Fruit fly (Drosophila melanogaster) whole organism, embryonic: ENCODE data around the gene CG31792.
A peak's percentile ranks its signal among the peaks of the same experiment; 100 is the strongest.

Experiments
- CG11093 ChIP-seq: fragments of 200-800 bp; sonication (Bioruptor generic); IDR thresholded peaks from 3 replicates; pipeline ENCODE4 v1.3.6; 2022; ENCODE audit warnings: missing biosample characterization, missing genetic modification characterization
- CG11456 ChIP-seq: fragments of 200-800 bp; sonication (Bioruptor generic); IDR thresholded peaks from 3 replicates; pipeline ENCODE4 v1.3.6; 2022; ENCODE audit warnings: missing biosample characterization, missing genetic modification characterization
- CG11560 ChIP-seq: fragments of 200-800 bp; sonication (Bioruptor generic); IDR thresholded peaks from 3 replicates; pipeline ENCODE4 v1.3.6; 2022; ENCODE audit warnings: missing biosample characterization, missing genetic modification characterization
- CG11695 ChIP-seq: fragments of 200-800 bp; sonication (Bioruptor generic); IDR thresholded peaks from 3 replicates; pipeline ENCODE4 v1.3.6; 2022; ENCODE audit warnings: missing biosample characterization, missing genetic modification characterization
- CG11696 ChIP-seq: fragments of 200-800 bp; sonication (Bioruptor generic); IDR thresholded peaks from 2 replicates; pipeline ENCODE4 v1.3.6; 2022; ENCODE audit warnings: missing biosample characterization, missing genetic modification characterization
- CG12071 ChIP-seq: fragments of 200-800 bp; sonication (Bioruptor generic); optimal IDR thresholded peaks from 3 replicates; lab custom pipeline; 2018; ENCODE audit warnings: missing biosample characterization, mild to moderate bottlenecking, missing genetic modification characterization
- CG12391 ChIP-seq: fragments of 200-800 bp; sonication (Bioruptor generic); optimal IDR thresholded peaks from 3 replicates; lab custom pipeline; 2018; ENCODE audit warnings: missing biosample characterization, mild to moderate bottlenecking, missing genetic modification characterization, moderate library complexity
- CG14441 ChIP-seq: fragments of 200-800 bp; sonication (Bioruptor generic); IDR thresholded peaks from 2 replicates; pipeline ENCODE4 v1.3.6; 2022; ENCODE audit warnings: missing biosample characterization, missing genetic modification characterization
- CG15696 ChIP-seq: fragments of 200-800 bp; sonication (Bioruptor generic); optimal IDR thresholded peaks from 2 replicates; lab custom pipeline; 2019; ENCODE audit warnings: missing biosample characterization, mild to moderate bottlenecking, missing genetic modification characterization, moderate library complexity
- CG17612 ChIP-seq: fragments of 200-800 bp; sonication (Bioruptor generic); IDR thresholded peaks from 2 replicates; pipeline ENCODE4 v1.3.6; 2022; ENCODE audit warnings: missing biosample characterization, missing genetic modification characterization
- CG1792 ChIP-seq: fragments of 200-800 bp; sonication (Bioruptor generic); optimal IDR thresholded peaks from 2 replicates; lab custom pipeline; 2016; ENCODE audit warnings: missing biosample characterization, missing genetic modification characterization
- CG18262 ChIP-seq: fragments of 200-800 bp; optimal IDR thresholded peaks from 3 replicates; lab custom pipeline; 2019; ENCODE audit warnings: missing biosample characterization, mild to moderate bottlenecking, missing genetic modification characterization, moderate library complexity
- CG2120 ChIP-seq: fragments of 200-800 bp; sonication (Bioruptor generic); optimal IDR thresholded peaks from 3 replicates; lab custom pipeline; 2016; ENCODE audit warnings: missing biosample characterization, missing genetic modification characterization
- CG2678 ChIP-seq: fragments of 200-800 bp; sonication (Bioruptor generic); optimal IDR thresholded peaks from 3 replicates; lab custom pipeline; 2019; ENCODE audit warnings: missing biosample characterization, mild to moderate bottlenecking, missing genetic modification characterization, moderate library complexity
- CG31365 ChIP-seq: fragments of 200-800 bp; sonication (Bioruptor generic); optimal IDR thresholded peaks from 2 replicates; lab custom pipeline; 2018; ENCODE audit warnings: missing biosample characterization, mild to moderate bottlenecking, missing genetic modification characterization
- CG31388 ChIP-seq: fragments of 200-800 bp; sonication (Bioruptor generic); optimal IDR thresholded peaks from 2 replicates; lab custom pipeline; 2016; ENCODE audit warnings: missing biosample characterization, missing genetic modification characterization
- CG3281 ChIP-seq: fragments of 200-800 bp; sonication (Bioruptor generic); optimal IDR thresholded peaks from 3 replicates; lab custom pipeline; 2017; ENCODE audit warnings: missing biosample characterization, mild to moderate bottlenecking, missing genetic modification characterization
- CG34376 ChIP-seq: fragments of 200-800 bp; sonication (Bioruptor generic); optimal IDR thresholded peaks from 2 replicates; lab custom pipeline; 2018; ENCODE audit warnings: missing biosample characterization, mild to moderate bottlenecking, missing genetic modification characterization
- CG3838 ChIP-seq: fragments of 200-800 bp; sonication (Bioruptor generic); optimal IDR thresholded peaks from 3 replicates; lab custom pipeline; 2016; ENCODE audit warnings: missing biosample characterization, missing genetic modification characterization
- CG4404 ChIP-seq: fragments of 200-800 bp; sonication (Bioruptor generic); IDR thresholded peaks from 2 replicates; pipeline ENCODE4 v1.3.6; 2022; ENCODE audit warnings: missing biosample characterization, missing genetic modification characterization
- CG7786 ChIP-seq: fragments of 200-800 bp; sonication (Bioruptor generic); optimal IDR thresholded peaks from 2 replicates; lab custom pipeline; 2016; ENCODE audit warnings: missing biosample characterization, missing genetic modification characterization
- CTCF ChIP-seq: fragments of 200-800 bp; sonication (Bioruptor generic); optimal IDR thresholded peaks from 2 replicates; lab custom pipeline; 2017; ENCODE audit warnings: missing biosample characterization, mild to moderate bottlenecking, missing genetic modification characterization, moderate library complexity
- D19B ChIP-seq: fragments of 200-800 bp; sonication (Bioruptor generic); optimal IDR thresholded peaks from 2 replicates; lab custom pipeline; 2017; ENCODE audit warnings: missing biosample characterization, mild to moderate bottlenecking, missing genetic modification characterization
- Dfd ChIP-seq, 2 experiments: fragments of >200 bp; optimal IDR thresholded peaks; 2 replicates each; lab custom pipeline; 2017; ENCODE audit warnings: missing biosample characterization in 2 of 2, missing genetic modification characterization in 2 of 2
- Doc2 ChIP-seq: fragments of 200-800 bp; sonication (Bioruptor generic); IDR thresholded peaks from 2 replicates; pipeline ENCODE4 v1.3.6; 2022; ENCODE audit warnings: missing biosample characterization, missing genetic modification characterization
- Gug ChIP-seq: fragments of 200-800 bp; sonication (Bioruptor generic); IDR thresholded peaks from 4 replicates; pipeline ENCODE4 v1.3.6; 2022; ENCODE audit warnings: missing biosample characterization, missing genetic modification characterization
- HHEX ChIP-seq: fragments of 200-800 bp; sonication (Bioruptor generic); optimal IDR thresholded peaks from 3 replicates; lab custom pipeline; 2017; ENCODE audit warnings: missing biosample characterization, mild to moderate bottlenecking, missing genetic modification characterization, missing genetic modification reagents
- HLH54F ChIP-seq: fragments of 200-800 bp; sonication (Bioruptor generic); optimal IDR thresholded peaks from 3 replicates; lab custom pipeline; 2016; ENCODE audit warnings: missing biosample characterization, missing genetic modification characterization
- Hr51 ChIP-seq, 2 experiments: fragments of 200-800 bp; sonication (Bioruptor generic); optimal IDR thresholded peaks; 2 replicates in 1 of 2; 3 replicates in 1 of 2; lab custom pipeline; 2016 to 2018; ENCODE audit warnings: missing biosample characterization in 2 of 2, missing genetic modification characterization in 2 of 2, mild to moderate bottlenecking in 1 of 2, moderate library complexity in 1 of 2
- Lim3 ChIP-seq: fragments of 200-800 bp; sonication (Bioruptor generic); IDR thresholded peaks from 2 replicates; pipeline ENCODE4 v1.3.6; 2022; ENCODE audit warnings: missing biosample characterization, missing genetic modification characterization
- Lpt ChIP-seq: fragments of >200 bp; optimal IDR thresholded peaks from 2 replicates; lab custom pipeline; 2018; ENCODE audit warnings: missing biosample characterization, missing genetic modification characterization
- Nf-YB ChIP-seq: fragments of 200-800 bp; sonication (Bioruptor generic); optimal IDR thresholded peaks from 3 replicates; lab custom pipeline; 2019; ENCODE audit warnings: missing biosample characterization, mild to moderate bottlenecking, missing genetic modification characterization, moderate library complexity
- Nf-YC ChIP-seq: fragments of 200-800 bp; optimal IDR thresholded peaks from 3 replicates; lab custom pipeline; 2019; ENCODE audit warnings: missing biosample characterization, mild to moderate bottlenecking, missing genetic modification characterization, moderate library complexity
- Rx ChIP-seq: fragments of 200-800 bp; sonication (Bioruptor generic); IDR thresholded peaks from 2 replicates; pipeline ENCODE4 v1.3.6; 2022; ENCODE audit warnings: missing biosample characterization, missing genetic modification characterization
- amos ChIP-seq: fragments of 200-800 bp; sonication (Bioruptor generic); IDR thresholded peaks from 2 replicates; pipeline ENCODE4 v1.3.6; 2022; ENCODE audit warnings: missing biosample characterization, missing genetic modification characterization; ENCODE audit not compliant: partially characterized antibody
- bowl ChIP-seq: fragments of 200-800 bp; sonication (Bioruptor generic); IDR thresholded peaks from 2 replicates; pipeline ENCODE4 v1.3.6; 2022; ENCODE audit warnings: missing biosample characterization, missing genetic modification characterization
- cwo ChIP-seq: fragments of 200-800 bp; sonication (Bioruptor generic); optimal IDR thresholded peaks from 3 replicates; lab custom pipeline; 2017; ENCODE audit warnings: missing biosample characterization, missing genetic modification characterization, mild to moderate bottlenecking, moderate library complexity, missing genetic modification reagents
- dmrt99B ChIP-seq: fragments of 200-800 bp; sonication (Bioruptor generic); optimal IDR thresholded peaks from 2 replicates; lab custom pipeline; 2018; ENCODE audit warnings: missing biosample characterization, mild to moderate bottlenecking, missing genetic modification characterization, moderate library complexity
- fd3F ChIP-seq: fragments of 200-800 bp; sonication (Bioruptor generic); optimal IDR thresholded peaks from 2 replicates; lab custom pipeline; 2018; ENCODE audit warnings: missing biosample characterization, mild to moderate bottlenecking, missing genetic modification characterization, moderate library complexity
- ham ChIP-seq: fragments of 200-800 bp; sonication (Bioruptor generic); IDR thresholded peaks from 2 replicates; pipeline ENCODE4 v1.3.6; 2022; ENCODE audit warnings: missing biosample characterization, missing genetic modification characterization
- lilli ChIP-seq: fragments of 200-800 bp; sonication (Bioruptor generic); optimal IDR thresholded peaks from 3 replicates; lab custom pipeline; 2016; ENCODE audit warnings: missing biosample characterization, missing genetic modification characterization
- nau ChIP-seq: fragments of 200-800 bp; sonication (Bioruptor generic); optimal IDR thresholded peaks from 3 replicates; lab custom pipeline; 2017; ENCODE audit warnings: missing biosample characterization, mild to moderate bottlenecking, missing genetic modification characterization, missing genetic modification reagents
- nmo ChIP-seq: fragments of 200-800 bp; sonication (Bioruptor generic); optimal IDR thresholded peaks from 2 replicates; lab custom pipeline; 2018; ENCODE audit warnings: missing biosample characterization, mild to moderate bottlenecking, missing genetic modification characterization, moderate library complexity
- onecut ChIP-seq: fragments of 200-800 bp; sonication (Bioruptor generic); IDR thresholded peaks from 2 replicates; pipeline ENCODE4 v1.3.6; 2022; ENCODE audit warnings: missing biosample characterization, missing genetic modification characterization
- pb ChIP-seq: fragments of 200-800 bp; sonication (Bioruptor generic); optimal IDR thresholded peaks from 3 replicates; lab custom pipeline; 2016; ENCODE audit warnings: missing biosample characterization, missing genetic modification characterization
- rib ChIP-seq: fragments of 200-800 bp; sonication (Bioruptor generic); IDR thresholded peaks from 2 replicates; pipeline ENCODE4 v1.3.6; 2022; ENCODE audit warnings: missing biosample characterization, missing genetic modification characterization
- sqz ChIP-seq: fragments of 200-800 bp; sonication (Bioruptor generic); optimal IDR thresholded peaks from 3 replicates; lab custom pipeline; 2018; ENCODE audit warnings: missing biosample characterization, mild to moderate bottlenecking, missing genetic modification characterization
- ttk ChIP-seq: fragments of 200-800 bp; sonication (Bioruptor generic); IDR thresholded peaks from 2 replicates; pipeline ENCODE4 v2.1.2; 2022; ENCODE audit warnings: missing biosample characterization, missing genetic modification characterization
- twi ChIP-seq: fragments of 200-800 bp; optimal IDR thresholded peaks from 2 replicates; lab custom pipeline; 2019; ENCODE audit warnings: missing biosample characterization, mild to moderate bottlenecking, missing genetic modification characterization, moderate library complexity
- vfl ChIP-seq: fragments of 200-800 bp; sonication (Bioruptor generic); optimal IDR thresholded peaks from 2 replicates; lab custom pipeline; 2016; ENCODE audit warnings: missing biosample characterization, missing genetic modification characterization
- wor ChIP-seq: fragments of 200-800 bp; sonication (Bioruptor generic); IDR thresholded peaks from 2 replicates; pipeline ENCODE4 v1.3.6; 2022; ENCODE audit warnings: missing biosample characterization, missing genetic modification characterization

Gene CG31792

dm6 chr2L:19045111-19045560 lies 47.9 kb downstream of the CG31792 start, which contains the start of the genes Ttc19 and Acn (continued):
- TF ChIP-seq cwo (GFP tag; lab: Kevin White, UChicago) (peak; percentile 59), CTCF (GFP tag; lab: Kevin White, UChicago) (peak; percentile 26), twi (peak; percentile 60), HLH54F (peak; percentile 93), Hr51 (GFP tag; optimal IDR thresholded peaks at IDR 0.05; lab: Kevin White, UChicago) (peak; percentile 80 to 91), Lim3 (GFP tag; lab: Robert Waterston, UW) (peak; percentile 46; the same call in 1 of the 2 replicates), CG12391 (tag; lab: Kevin White, UChicago) (peak; percentile 94), CG15696 (tag; lab: Kevin White, UChicago) (peak; percentile 79), D19B (GFP tag; lab: Kevin White, UChicago) (peak; percentile 44), CG34376 (GFP tag; lab: Kevin White, UChicago) (peak; percentile 75), CG4404 (GFP tag; lab: Robert Waterston, UW) (peak; percentile 71), ham (GFP tag; lab: Robert Waterston, UW) (peak; percentile 74; the same call in 1 of the 2 replicates), HHEX (GFP tag; lab: Kevin White, UChicago) (peak; percentile 57), amos (GFP tag; lab: Robert Waterston, UW) (peak; percentile 95), CG1792 (peak; percentile 87), Rx (GFP tag; lab: Robert Waterston, UW) (peak; percentile 53; the same call in 1 of the 2 replicates), CG7786 (peak; percentile 91), Nf-YC (tag; lab: Kevin White, UChicago) (peak; percentile 71), CG11695 (GFP tag; lab: Robert Waterston, UW) (peak; percentile 53; the same call in 1 of the 3 replicates), CG3838 (GFP tag; lab: Kevin White, UChicago) (peak; percentile 59), lilli (GFP tag; lab: Kevin White, UChicago) (peak; percentile 93), fd3F (GFP tag; lab: Kevin White, UChicago) (peak; percentile 72), CG11560 (tag; lab: Robert Waterston, UW) (peak; percentile 52; the same call in 2 of the 3 replicates), nau (no peak), Gug (peak; percentile 83; the same call in 3 of the 4 replicates), CG11696 (GFP tag; lab: Robert Waterston, UW) (peak; percentile 44; the same call in 1 of the 2 replicates), onecut (GFP tag; lab: Robert Waterston, UW) (peak; percentile 72), CG18262 (peak; percentile 82), CG11093 (GFP tag; lab: Robert Waterston, UW) (peak; percentile 68), CG2678 (tag; lab: Kevin White, UChicago) (peak; percentile 85), pb (GFP tag; lab: Kevin White, UChicago) (peak; percentile 78), CG31388 (peak; percentile 36), CG12071 (GFP tag; lab: Kevin White, UChicago) (no peak), bowl (GFP tag; lab: Robert Waterston, UW) (peak; percentile 54; the same call in 1 of the 2 replicates), CG3281 (GFP tag; lab: Kevin White, UChicago) (peak; percentile 76), ttk (GFP tag; lab: Robert Waterston, UW) (peak; percentile 67), Lpt (GFP tag; lab: Kevin White, UChicago) (no peak), vfl (GFP tag; lab: Kevin White, UChicago) (peak; percentile 92), CG31365 (no peak), Dfd (GFP tag; optimal IDR thresholded peaks at IDR 0.05; lab: Kevin White, UChicago) (no peak), Nf-YB (GFP tag; lab: Kevin White, UChicago) (peak; percentile 53), CG2120 (peak; percentile 93), rib (GFP tag; lab: Robert Waterston, UW) (peak; percentile 75), sqz (GFP tag; lab: Kevin White, UChicago) (no peak), CG17612 (peak; percentile 34; the same call in 1 of the 2 replicates), CG14441 (GFP tag; lab: Robert Waterston, UW) (peak; percentile 82), nmo (GFP tag; lab: Kevin White, UChicago) (peak; percentile 91), Doc2 (GFP tag; lab: Robert Waterston, UW) (no peak), wor (GFP tag; lab: Robert Waterston, UW) (peak; percentile 65), CG11456 (GFP tag; lab: Robert Waterston, UW) (peak; percentile 85), dmrt99B (tag; lab: Kevin White, UChicago) (no peak)
